Comparison of ENCODE assay signal across 1 fruit fly cellular context in the genomic region with DNA sequence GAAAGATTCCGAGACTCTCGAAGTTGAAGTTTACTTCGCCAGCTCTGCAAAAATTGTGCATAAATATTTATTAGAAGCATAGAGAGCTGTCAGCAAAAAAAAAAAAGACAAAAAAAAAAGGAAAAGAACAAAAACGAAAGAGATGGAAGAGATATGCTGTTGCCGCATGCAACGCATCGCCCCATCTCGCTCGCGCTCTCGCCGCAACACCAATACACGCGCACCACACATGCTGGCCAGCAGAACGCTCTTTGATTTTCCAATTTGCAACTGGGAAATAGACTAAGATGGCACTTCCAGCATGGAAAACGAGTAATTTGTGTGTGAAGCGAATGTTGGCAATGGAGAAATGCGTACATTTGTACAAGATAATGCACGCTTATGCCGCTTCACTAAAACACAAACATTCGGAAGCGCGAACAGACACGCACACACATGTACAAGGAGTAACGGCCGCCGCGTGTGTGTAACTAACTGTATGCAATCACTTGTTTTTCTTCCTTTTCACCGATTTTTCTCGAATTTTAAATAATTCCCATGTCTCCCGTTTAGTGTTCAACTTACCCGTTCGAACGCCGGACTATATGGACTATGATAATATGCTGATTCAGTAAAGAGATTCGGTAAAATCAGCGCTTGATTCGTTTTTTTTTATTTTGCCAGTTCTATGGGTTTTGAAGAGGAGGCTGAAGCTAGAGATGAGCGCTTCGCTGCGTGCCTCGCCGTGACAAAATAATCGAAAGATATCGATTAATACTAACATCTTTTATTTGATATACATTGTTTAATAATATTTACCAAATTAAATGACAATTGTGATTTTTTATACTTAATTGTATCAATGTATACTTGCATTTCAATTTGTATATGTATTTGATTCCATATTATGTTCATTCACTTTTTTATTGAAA.
TF ChIP-seq lines count a peak whose summit lies in the region.

No protein-coding gene starts in this region.

TF ChIP-seq in whole organism, embryonic, 481 proteins besides CTCF, POLR2A, EP300 and RAD21 (continued from another document):
- TF ChIP-seq Fer1 (GFP tag; optimal IDR thresholded peaks at IDR 0.05; lab: Kevin White, UChicago), result peak; percentile 2
- peak; percentile 65 for TF ChIP-seq vnd (GFP tag; IDR thresholded peaks at IDR 0.05; lab: Robert Waterston, UW; ENCODE audit: partially characterized antibody)
- peak; percentile 68 for TF ChIP-seq MESR4 (GFP tag; optimal IDR thresholded peaks at IDR 0.05; lab: Kevin White, UChicago)
- no peak for TF ChIP-seq vfl (GFP tag; optimal IDR thresholded peaks at IDR 0.05; lab: Kevin White, UChicago)
- peak; percentile 69 for TF ChIP-seq CG1832 (GFP tag; optimal IDR thresholded peaks at IDR 0.05; lab: Kevin White, UChicago)
- TF ChIP-seq CG3847 (GFP tag; IDR thresholded peaks at IDR 0.05; lab: Robert Waterston, UW), result no peak
- TF ChIP-seq pum (GFP tag; optimal IDR thresholded peaks at IDR 0.05; lab: Kevin White, UChicago), result no peak
